Fruit fly (Drosophila melanogaster) whole organism, prepupa: ENCODE data around the gene CG3123.

Experiments
- CG11294 ChIP-seq: fragments of 200-800 bp; sonication (Bioruptor generic); IDR thresholded peaks from 2 replicates; pipeline ENCODE4 v1.3.6; 2022; ENCODE audit warnings: missing biosample characterization, missing genetic modification characterization
- CG15336 ChIP-seq: fragments of 200-800 bp; sonication (Bioruptor generic); IDR thresholded peaks from 2 replicates; pipeline ENCODE4 v1.3.6; 2022; ENCODE audit warnings: missing biosample characterization, missing genetic modification characterization
- CG1621 ChIP-seq: fragments of 200-800 bp; sonication (Bioruptor generic); optimal IDR thresholded peaks from 3 replicates; lab custom pipeline; 2018; ENCODE audit warnings: missing biosample characterization, mild to moderate bottlenecking, missing genetic modification characterization
- CG16779 ChIP-seq: fragments of 200-800 bp; sonication (Bioruptor generic); optimal IDR thresholded peaks from 3 replicates; lab custom pipeline; 2017; ENCODE audit warnings: missing biosample characterization, mild to moderate bottlenecking, missing genetic modification characterization
- CG3032 ChIP-seq: fragments of 200-800 bp; optimal IDR thresholded peaks from 2 replicates; lab custom pipeline; 2019; ENCODE audit warnings: missing biosample characterization, mild to moderate bottlenecking, missing genetic modification characterization, moderate library complexity
- CG32006 ChIP-seq: fragments of 200-800 bp; sonication (Bioruptor generic); optimal IDR thresholded peaks from 3 replicates; lab custom pipeline; 2017; ENCODE audit warnings: missing biosample characterization, mild to moderate bottlenecking, missing genetic modification characterization
- CG4318 ChIP-seq: fragments of 200-800 bp; sonication (Bioruptor generic); optimal IDR thresholded peaks from 3 replicates; lab custom pipeline; 2017; ENCODE audit warnings: missing biosample characterization, mild to moderate bottlenecking, missing genetic modification characterization
- CG6163 ChIP-seq: fragments of 200-800 bp; sonication (Bioruptor generic); IDR thresholded peaks from 3 replicates; pipeline ENCODE4 v1.3.6; 2022; ENCODE audit warnings: missing biosample characterization, missing genetic modification characterization
- CG6276 ChIP-seq: fragments of 200-800 bp; sonication (Bioruptor generic); optimal IDR thresholded peaks from 2 replicates; lab custom pipeline; 2017; ENCODE audit warnings: missing biosample characterization, mild to moderate bottlenecking, missing genetic modification characterization
- CG6854 ChIP-seq: fragments of 200-800 bp; sonication (Bioruptor generic); optimal IDR thresholded peaks from 2 replicates; lab custom pipeline; 2017; ENCODE audit warnings: missing biosample characterization, mild to moderate bottlenecking, missing genetic modification characterization
- CG7368 ChIP-seq: fragments of 200-800 bp; sonication (Bioruptor generic); optimal IDR thresholded peaks from 3 replicates; lab custom pipeline; 2016; ENCODE audit warnings: missing biosample characterization, missing genetic modification characterization
- CG8319 ChIP-seq: fragments of 200-800 bp; sonication (Bioruptor generic); optimal IDR thresholded peaks from 3 replicates; lab custom pipeline; 2016; ENCODE audit warnings: missing biosample characterization, missing genetic modification characterization
- CG8632 ChIP-seq: fragments of 200-800 bp; sonication (Bioruptor generic); optimal IDR thresholded peaks from 3 replicates; lab custom pipeline; 2016; ENCODE audit warnings: missing biosample characterization, missing genetic modification characterization
- Eip78C ChIP-seq: fragments of 200-800 bp; sonication (Bioruptor generic); peaks from one replicate; lab custom pipeline; 2016; ENCODE audit warnings: missing biosample characterization, missing genetic modification characterization
- Ets21C ChIP-seq: fragments of 200-800 bp; sonication (Bioruptor generic); optimal IDR thresholded peaks from 3 replicates; lab custom pipeline; 2016; ENCODE audit warnings: missing biosample characterization, missing genetic modification characterization
- Hr38 ChIP-seq: sonication (Bioruptor generic); optimal IDR thresholded peaks from 2 replicates; lab custom pipeline; 2016; ENCODE audit warnings: missing biosample characterization, missing genetic modification characterization
- Hr4 ChIP-seq: fragments of 200-800 bp; sonication (Bioruptor generic); optimal IDR thresholded peaks from 3 replicates; lab custom pipeline; 2016; ENCODE audit warnings: missing biosample characterization, missing genetic modification characterization
- Met ChIP-seq: fragments of 200-800 bp; sonication (Bioruptor generic); optimal IDR thresholded peaks from 3 replicates; lab custom pipeline; 2016; ENCODE audit warnings: missing biosample characterization, missing genetic modification characterization
- Smox ChIP-seq: fragments of 200-800 bp; sonication (Bioruptor generic); optimal IDR thresholded peaks from 3 replicates; lab custom pipeline; 2016; ENCODE audit warnings: missing biosample characterization, missing genetic modification characterization
- acj6 ChIP-seq: fragments of 200-800 bp; sonication (Bioruptor generic); optimal IDR thresholded peaks from 3 replicates; lab custom pipeline; 2016; ENCODE audit warnings: missing biosample characterization, missing genetic modification characterization
- cyc ChIP-seq: fragments of 200-800 bp; sonication (Bioruptor generic); optimal IDR thresholded peaks from 3 replicates; lab custom pipeline; 2016; ENCODE audit warnings: missing biosample characterization, missing genetic modification characterization
- dsx ChIP-seq: fragments of 200-800 bp; optimal IDR thresholded peaks from 3 replicates; lab custom pipeline; 2019; ENCODE audit warnings: missing biosample characterization, mild to moderate bottlenecking, missing genetic modification characterization, moderate library complexity; ENCODE audit not compliant: poor library complexity, severe bottlenecking
- eg ChIP-seq: fragments of 200-800 bp; sonication (Bioruptor generic); IDR thresholded peaks from 3 replicates; pipeline ENCODE4 v1.3.6; 2022; ENCODE audit warnings: missing biosample characterization, missing genetic modification characterization
- esn ChIP-seq: fragments of 200-800 bp; sonication (Bioruptor generic); optimal IDR thresholded peaks from 2 replicates; lab custom pipeline; 2016; ENCODE audit warnings: missing biosample characterization, mild to moderate bottlenecking, missing genetic modification characterization, moderate library complexity
- fd85E ChIP-seq: fragments of 200-800 bp; sonication (Bioruptor generic); optimal IDR thresholded peaks from 3 replicates; lab custom pipeline; 2016; ENCODE audit warnings: missing biosample characterization, missing genetic modification characterization
- lz ChIP-seq: fragments of 200-800 bp; sonication (Bioruptor generic); optimal IDR thresholded peaks from 3 replicates; lab custom pipeline; 2016; ENCODE audit warnings: missing biosample characterization, missing genetic modification characterization
- net ChIP-seq: fragments of 200-800 bp; sonication (Bioruptor generic); optimal IDR thresholded peaks from 3 replicates; lab custom pipeline; 2016; ENCODE audit warnings: missing biosample characterization, missing genetic modification characterization
- pdm3 ChIP-seq: fragments of 200-800 bp; sonication (Bioruptor generic); optimal IDR thresholded peaks from 3 replicates; lab custom pipeline; 2016; ENCODE audit warnings: missing biosample characterization, missing genetic modification characterization
- salr ChIP-seq, 2 experiments: fragments of 200-800 bp; sonication (Bioruptor generic); optimal IDR thresholded peaks; 3 replicates each; lab custom pipeline; 2016 to 2018; ENCODE audit warnings: missing biosample characterization in 2 of 2, missing genetic modification characterization in 2 of 2, mild to moderate bottlenecking in 1 of 2
- spab ChIP-seq: fragments of 200-800 bp; sonication (Bioruptor generic); optimal IDR thresholded peaks from 2 replicates; lab custom pipeline; 2017; ENCODE audit warnings: missing biosample characterization, mild to moderate bottlenecking, missing genetic modification characterization, missing genetic modification reagents
- ss ChIP-seq, 2 experiments: fragments of 200-800 bp; sonication (Bioruptor generic); optimal IDR thresholded peaks; 2 replicates in 1 of 2; 3 replicates in 1 of 2; lab custom pipeline; 2017 to 2018; ENCODE audit warnings: mild to moderate bottlenecking in 2 of 2, missing biosample characterization in 2 of 2, missing genetic modification characterization in 2 of 2, moderate library complexity in 1 of 2
- svp ChIP-seq: fragments of 200-800 bp; sonication (Bioruptor generic); peaks from one replicate; lab custom pipeline; 2016; ENCODE audit warnings: missing biosample characterization, missing genetic modification characterization
- topi ChIP-seq: fragments of 200-800 bp; sonication (Bioruptor generic); optimal IDR thresholded peaks from 3 replicates; lab custom pipeline; 2016; ENCODE audit warnings: missing biosample characterization, missing genetic modification characterization

The CG3123 gene

dm6 chr2L:2802527-2802926 lies 22.8 kb downstream of the CG3123 start (continued):
- TF ChIP-seq topi (no peak), Ets21C (GFP tag; lab: Kevin White, UChicago) (no peak), fd85E (GFP tag; lab: Kevin White, UChicago) (no peak), net (GFP tag; lab: Kevin White, UChicago) (peak; percentile 38), lz (GFP tag; lab: Kevin White, UChicago) (no peak), CG7368 (peak; percentile 33), cyc (GFP tag; lab: Kevin White, UChicago) (no peak), Smox (no peak), ss (GFP tag; optimal IDR thresholded peaks at IDR 0.05; lab: Kevin White, UChicago) (peak; percentile 90 to 91), dsx (no peak), CG4318 (no peak), CG8632 (GFP tag; lab: Kevin White, UChicago) (no peak), svp (peak; percentile 10)

dm6 chr2L:2800956-2801776 lies 24.1 kb downstream of the CG3123 start:
- TF ChIP-seq CG8319 (GFP tag; lab: Kevin White, UChicago) (no peak), svp (peak; percentile 91)

dm6 chr2L:2799909-2800478 lies 25.3 kb downstream of the CG3123 start, which contains the start of gene Syt1:
Syt1 (minus strand) TSS chr2L:2799979.
- peak; percentile 28 for TF ChIP-seq dsx
- peak; percentile 28 for TF ChIP-seq svp
- no peak for TF ChIP-seq pdm3 (GFP tag; lab: Kevin White, UChicago)
- no peak for TF ChIP-seq CG1621 (tag; lab: Kevin White, UChicago)
- no peak for TF ChIP-seq CG32006 (GFP tag; lab: Kevin White, UChicago)
- TF ChIP-seq CG6163 (GFP tag; lab: Robert Waterston, UW) = peak; percentile 51; the same call in 1 of the 3 replicates
- no peak for TF ChIP-seq Met (GFP tag; lab: Kevin White, UChicago)
- TF ChIP-seq CG15336 (GFP tag; lab: Robert Waterston, UW) = peak; percentile 18; the same call in 1 of the 2 replicates
- TF ChIP-seq Hr38 (GFP tag; lab: Kevin White, UChicago) = no peak
- TF ChIP-seq Hr4 (GFP tag; lab: Kevin White, UChicago) = peak; percentile 8
- peak; percentile 66 for TF ChIP-seq Eip78C
- TF ChIP-seq CG16779 (tag; lab: Kevin White, UChicago) = no peak
- TF ChIP-seq CG6276 (GFP tag; lab: Kevin White, UChicago) = no peak
- TF ChIP-seq eg (GFP tag; lab: Robert Waterston, UW) = 0 out of 3 replicates have a peak, but pooled peaks have one; percentile 13
- TF ChIP-seq CG6854 (GFP tag; lab: Kevin White, UChicago) = no peak
- TF ChIP-seq CG11294 = no peak

DNA sequence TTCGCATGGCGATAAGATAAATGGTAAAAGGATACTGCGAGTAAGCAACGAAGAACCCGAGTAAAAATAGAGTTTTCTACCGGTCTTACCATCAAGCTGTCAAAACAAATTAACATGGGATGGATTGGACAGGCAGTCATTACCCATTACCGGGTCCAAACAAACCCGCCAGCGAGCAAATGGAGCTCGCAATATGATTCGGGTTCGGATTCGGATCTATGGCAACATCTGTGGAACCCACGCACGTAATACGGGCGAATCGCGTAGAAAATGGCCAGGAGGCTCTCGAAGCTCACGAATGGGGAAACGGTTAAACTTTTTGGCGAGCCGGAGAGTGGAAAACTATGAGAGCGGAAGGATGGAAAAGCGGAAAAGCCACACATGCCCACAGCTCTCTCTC lies 28.1 kb downstream of the CG3123 start:
- TF ChIP-seq CG7368 (no peak), acj6 (GFP tag; lab: Kevin White, UChicago) (no peak), fd85E (GFP tag; lab: Kevin White, UChicago) (no peak), CG6276 (GFP tag; lab: Kevin White, UChicago) (no peak), spab (GFP tag; lab: Kevin White, UChicago) (no peak), Smox (no peak), esn (GFP tag; lab: Kevin White, UChicago) (no peak), CG3032 (tag; lab: Kevin White, UChicago) (no peak), Met (GFP tag; lab: Kevin White, UChicago) (no peak), salr (GFP tag; optimal IDR thresholded peaks at IDR 0.05; lab: Kevin White, UChicago) (no peak)
- TF ChIP-seq, all 60 proteins: peak for 0
